Worm (Caenorhabditis elegans) whole organism, early embryonic: ENCODE measurements around the gene F55G11.8.

ENCODE experiments used
- ceh-36 ChIP-seq: sonication (generic microtip); optimal IDR thresholded peaks from 2 replicates; lab custom pipeline; 2016; ENCODE audit warnings: missing genetic modification characterization, inconsistent platforms, missing compliant biosample characterization
- scrt-1 ChIP-seq: fragments of 200-800 bp; sonication (Bioruptor generic); IDR thresholded peaks from 2 replicates; pipeline ENCODE4 v1.3.6; 2022; ENCODE audit warnings: missing genetic modification characterization, missing compliant biosample characterization

DNA sequence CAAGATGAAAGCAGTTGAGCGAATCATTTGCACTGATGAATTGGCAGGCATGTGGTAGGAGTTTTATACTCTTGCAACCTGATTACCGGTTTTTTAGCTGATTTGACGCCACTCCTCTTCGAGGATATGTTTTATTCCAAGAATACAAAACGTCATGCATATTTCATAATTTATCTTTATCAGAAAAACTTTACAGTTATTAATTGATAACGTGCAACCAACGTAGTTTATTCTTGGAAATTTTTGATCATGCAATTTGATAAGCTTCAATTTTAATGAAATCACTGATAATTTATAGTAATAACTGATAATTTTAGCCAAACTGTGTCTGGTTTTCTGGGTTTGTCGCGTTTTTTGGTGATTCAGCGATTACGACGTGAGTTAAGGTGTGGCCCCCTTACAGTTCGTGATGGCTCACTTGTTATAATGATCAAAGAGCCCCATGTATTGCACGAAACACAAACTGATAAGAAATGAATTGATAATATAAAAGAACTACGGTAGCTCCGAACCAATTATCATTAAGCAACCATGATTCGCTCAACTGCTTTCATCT is 26.3 kb upstream of the F55G11.8 start, which contains the start of the genes cld-1 and dod-21:
- TF ChIP-seq scrt-1 (GFP tag; lab: Robert Waterston, UW) (no peak), ceh-36 (tag; lab: Kevin White, UChicago) (no peak)
